Fruit fly (Drosophila melanogaster) whole organism, embryonic: Measurements from ENCODE around the gene Gr98d.

Experiments used
- CG11560 ChIP-seq: fragments of 200-800 bp; sonication (Bioruptor generic); IDR thresholded peaks from 3 replicates; pipeline ENCODE4 v1.3.6; 2022; ENCODE audit warnings: missing biosample characterization, missing genetic modification characterization
- CG33213 ChIP-seq: fragments of 200-800 bp; sonication (Bioruptor generic); optimal IDR thresholded peaks from 3 replicates; lab custom pipeline; 2016; ENCODE audit warnings: missing biosample characterization, missing genetic modification characterization
- CoRest ChIP-seq: fragments of 200-800 bp; sonication (Bioruptor generic); optimal IDR thresholded peaks from 3 replicates; lab custom pipeline; 2018; ENCODE audit warnings: missing biosample characterization, mild to moderate bottlenecking, missing genetic modification characterization, moderate library complexity
- Mes4 ChIP-seq: fragments of 200-800 bp; sonication (Bioruptor generic); optimal IDR thresholded peaks from 2 replicates; lab custom pipeline; 2016; ENCODE audit warnings: missing biosample characterization, missing genetic modification characterization
- NFAT ChIP-seq: fragments of 200-800 bp; sonication (Bioruptor generic); IDR thresholded peaks from 2 replicates; pipeline ENCODE4 v1.3.6; 2022; ENCODE audit warnings: missing biosample characterization, missing genetic modification characterization
- Rfx ChIP-seq: fragments of 200-800 bp; sonication (Bioruptor generic); IDR thresholded peaks from 2 replicates; pipeline ENCODE4 v1.3.6; 2022; ENCODE audit warnings: missing biosample characterization, missing genetic modification characterization
- aop ChIP-seq: fragments of 200-800 bp; sonication (Bioruptor generic); IDR thresholded peaks from 2 replicates; pipeline ENCODE4 v1.3.6; 2022; ENCODE audit warnings: missing biosample characterization, missing genetic modification characterization
- h ChIP-seq: fragments of >200 bp; optimal IDR thresholded peaks from 2 replicates; lab custom pipeline; 2017
- lov ChIP-seq, 2 experiments: fragments of 200-800 bp in 1 of 2; fragments of >200 bp in 1 of 2; sonication (Bioruptor generic) in 1 of 2; IDR thresholded peaks in 1 of 2; optimal IDR thresholded peaks in 1 of 2; 2 replicates in 1 of 2; 3 replicates in 1 of 2; pipeline versions ENCODE4 v1.3.6 to Lab custom; 2017 to 2022; ENCODE audit warnings: missing biosample characterization in 1 of 2, missing genetic modification characterization in 1 of 2
- oc ChIP-seq: fragments of 200-800 bp; sonication (Bioruptor generic); optimal IDR thresholded peaks from 2 replicates; lab custom pipeline; 2018; ENCODE audit warnings: missing biosample characterization, mild to moderate bottlenecking, missing genetic modification characterization, moderate library complexity
- pan ChIP-seq, 4 experiments: fragments of >200 bp in 3 of 4; fragments of 200-800 bp in 1 of 4; sonication (Bioruptor generic) in 1 of 4; optimal IDR thresholded peaks in 3 of 4; IDR thresholded peaks in 1 of 4; 2 replicates each; pipeline versions ENCODE4 v1.3.6 to Lab custom; 2017 to 2022; ENCODE audit warnings: missing biosample characterization in 2 of 4, missing genetic modification characterization in 2 of 4, mixed read lengths in 1 of 4
- psq ChIP-seq: fragments of 200-800 bp; sonication (Bioruptor generic); optimal IDR thresholded peaks from 2 replicates; lab custom pipeline; 2017; ENCODE audit warnings: missing biosample characterization, missing genetic modification characterization

- TF ChIP-seq psq (GFP tag; lab: Kevin White, UChicago) (no peak), h (no peak), CG33213 (GFP tag; lab: Kevin White, UChicago) (no peak), Mes4 (GFP tag; lab: Kevin White, UChicago) (no peak), pan (optimal IDR thresholded peaks at IDR 0.05; lab: Kevin White, UChicago) (no peak), pan (GFP tag; optimal IDR thresholded peaks at IDR 0.05 in 1 of 2, IDR thresholded peaks at IDR 0.05 in 1 of 2) (peak in 1 of 2 experiments; percentile 49), oc (no peak), Rfx (GFP tag; lab: Robert Waterston, UW) (peak; percentile 82), CG11560 (tag; lab: Robert Waterston, UW) (no peak), CoRest (tag; lab: Kevin White, UChicago) (peak; percentile 33), NFAT (GFP tag; lab: Robert Waterston, UW) (peak; percentile 55; the same call in 1 of the 2 replicates), aop (no peak), lov (optimal IDR thresholded peaks at IDR 0.05; lab: Kevin White, UChicago) (no peak), lov (GFP tag; IDR thresholded peaks at IDR 0.05; lab: Robert Waterston, UW) (no peak)
These were observed 11.1 kb downstream of the Gr98d start for dm6 chr3R:27556972-27557371.
